Fruit fly (Drosophila melanogaster) whole organism, embryonic: Measurements from ENCODE around the gene Decay.

Experiments used
- CG10267 ChIP-seq: fragments of 200-800 bp; sonication (Bioruptor generic); optimal IDR thresholded peaks from 2 replicates; lab custom pipeline; 2018; ENCODE audit warnings: missing biosample characterization, mild to moderate bottlenecking, missing genetic modification characterization, moderate library complexity
- CG10274 ChIP-seq: fragments of 200-800 bp; sonication (Bioruptor generic); optimal IDR thresholded peaks from 3 replicates; lab custom pipeline; 2017; ENCODE audit warnings: missing biosample characterization, mild to moderate bottlenecking, missing genetic modification characterization
- CG11085 ChIP-seq: fragments of 200-800 bp; sonication (Bioruptor generic); IDR thresholded peaks from 2 replicates; pipeline ENCODE4 v1.3.6; 2022; ENCODE audit warnings: missing biosample characterization, missing genetic modification characterization
- CG13287 ChIP-seq: fragments of 200-800 bp; sonication (Bioruptor generic); IDR thresholded peaks from 2 replicates; pipeline ENCODE4 v1.3.6; 2022; ENCODE audit warnings: missing biosample characterization, missing genetic modification characterization; ENCODE audit not compliant: partially characterized antibody
- CG13296 ChIP-seq: fragments of 200-800 bp; sonication (Bioruptor generic); optimal IDR thresholded peaks from 3 replicates; lab custom pipeline; 2018; ENCODE audit warnings: missing biosample characterization, mild to moderate bottlenecking, missing genetic modification characterization
- CG14667 ChIP-seq: fragments of 200-800 bp; sonication (Bioruptor generic); IDR thresholded peaks from 2 replicates; pipeline ENCODE4 v1.3.6; 2022; ENCODE audit warnings: missing biosample characterization, missing genetic modification characterization
- CG15269 ChIP-seq: fragments of 200-800 bp; sonication (Bioruptor generic); optimal IDR thresholded peaks from 2 replicates; lab custom pipeline; 2018; ENCODE audit warnings: missing biosample characterization, mild to moderate bottlenecking, missing genetic modification characterization, moderate library complexity
- CG17328 ChIP-seq: fragments of 200-800 bp; sonication (Bioruptor generic); IDR thresholded peaks from 2 replicates; pipeline ENCODE4 v1.3.6; 2022; ENCODE audit warnings: missing biosample characterization, missing genetic modification characterization
- CG17612 ChIP-seq: fragments of 200-800 bp; sonication (Bioruptor generic); IDR thresholded peaks from 2 replicates; pipeline ENCODE4 v1.3.6; 2022; ENCODE audit warnings: missing biosample characterization, missing genetic modification characterization
- CG2116 ChIP-seq: fragments of 200-800 bp; sonication (Bioruptor generic); optimal IDR thresholded peaks from 3 replicates; lab custom pipeline; 2018; ENCODE audit warnings: missing biosample characterization, mild to moderate bottlenecking, missing genetic modification characterization
- CG2712 ChIP-seq: fragments of 200-800 bp; optimal IDR thresholded peaks from 3 replicates; lab custom pipeline; 2019; ENCODE audit warnings: missing biosample characterization, mild to moderate bottlenecking, missing genetic modification characterization, moderate library complexity
- CG30020 ChIP-seq: fragments of 200-800 bp; optimal IDR thresholded peaks from 2 replicates; lab custom pipeline; 2019; ENCODE audit warnings: missing biosample characterization, mild to moderate bottlenecking, missing genetic modification characterization, moderate library complexity
- CG30403 ChIP-seq: fragments of 200-800 bp; sonication (Bioruptor generic); optimal IDR thresholded peaks from 3 replicates; lab custom pipeline; 2016; ENCODE audit warnings: missing biosample characterization, missing genetic modification characterization
- CG3163 ChIP-seq: fragments of 200-800 bp; sonication (Bioruptor generic); optimal IDR thresholded peaks from 3 replicates; lab custom pipeline; 2016; ENCODE audit warnings: missing biosample characterization, missing genetic modification characterization
- CG3726 ChIP-seq: fragments of 200-800 bp; sonication (Bioruptor generic); IDR thresholded peaks from 3 replicates; pipeline ENCODE4, ENCODE4 v1.3.6; 2022; ENCODE audit warnings: missing biosample characterization, missing genetic modification characterization
- CG4404 ChIP-seq: fragments of 200-800 bp; sonication (Bioruptor generic); IDR thresholded peaks from 2 replicates; pipeline ENCODE4 v1.3.6; 2022; ENCODE audit warnings: missing biosample characterization, missing genetic modification characterization
- CG4424 ChIP-seq: fragments of 200-800 bp; sonication (Bioruptor generic); optimal IDR thresholded peaks from 3 replicates; lab custom pipeline; 2016; ENCODE audit warnings: missing biosample characterization, missing genetic modification characterization
- CG4820 ChIP-seq: fragments of 200-800 bp; sonication (Bioruptor generic); optimal IDR thresholded peaks from 3 replicates; lab custom pipeline; 2016; ENCODE audit warnings: missing biosample characterization, missing genetic modification characterization
- CG8765 ChIP-seq: fragments of 200-800 bp; sonication (Bioruptor generic); IDR thresholded peaks from 2 replicates; pipeline ENCODE4 v1.3.6; 2022; ENCODE audit warnings: missing biosample characterization, missing genetic modification characterization
- Chrac-16 ChIP-seq: fragments of 200-800 bp; sonication (Bioruptor generic); optimal IDR thresholded peaks from 3 replicates; lab custom pipeline; 2016; ENCODE audit warnings: missing biosample characterization, missing genetic modification characterization
- E2f2 ChIP-seq: fragments of 200-800 bp; sonication (Bioruptor generic); IDR thresholded peaks from 2 replicates; pipeline ENCODE4 v1.3.6; 2022; ENCODE audit warnings: missing biosample characterization, missing genetic modification characterization
- Fer2 ChIP-seq: fragments of 200-800 bp; sonication (Bioruptor generic); optimal IDR thresholded peaks from 2 replicates; lab custom pipeline; 2018; ENCODE audit warnings: missing biosample characterization, mild to moderate bottlenecking, missing genetic modification characterization, moderate library complexity
- Fer3 ChIP-seq: fragments of 200-800 bp; sonication (Bioruptor generic); optimal IDR thresholded peaks from 2 replicates; lab custom pipeline; 2018; ENCODE audit warnings: missing biosample characterization, mild to moderate bottlenecking, missing genetic modification characterization, moderate library complexity
- Gsc ChIP-seq: fragments of 200-800 bp; sonication (Bioruptor generic); IDR thresholded peaks from 2 replicates; pipeline ENCODE4 v1.3.6; 2022; ENCODE audit warnings: missing biosample characterization, missing genetic modification characterization
- HLH3B ChIP-seq: fragments of 200-800 bp; sonication (Bioruptor generic); IDR thresholded peaks from 2 replicates; pipeline ENCODE4 v1.3.6; 2022; ENCODE audit warnings: missing biosample characterization, missing genetic modification characterization
- HmgZ ChIP-seq: fragments of 200-800 bp; sonication (Bioruptor generic); optimal IDR thresholded peaks from 2 replicates; lab custom pipeline; 2018; ENCODE audit warnings: missing biosample characterization, mild to moderate bottlenecking, missing genetic modification characterization
- Max ChIP-seq: fragments of 200-800 bp; sonication (Bioruptor generic); optimal IDR thresholded peaks from 2 replicates; lab custom pipeline; 2016; ENCODE audit warnings: missing biosample characterization, mild to moderate bottlenecking, missing genetic modification characterization
- Ravus ChIP-seq: fragments of 200-800 bp; sonication (Bioruptor generic); IDR thresholded peaks from 2 replicates; pipeline ENCODE4 v1.3.6; 2022; ENCODE audit warnings: missing biosample characterization, missing genetic modification characterization
- TFAM ChIP-seq: fragments of 200-800 bp; sonication (Bioruptor generic); optimal IDR thresholded peaks from 2 replicates; lab custom pipeline; 2017; ENCODE audit warnings: missing biosample characterization, missing genetic modification characterization, inconsistent platforms
- amos ChIP-seq: fragments of 200-800 bp; sonication (Bioruptor generic); IDR thresholded peaks from 2 replicates; pipeline ENCODE4 v1.3.6; 2022; ENCODE audit warnings: missing biosample characterization, missing genetic modification characterization; ENCODE audit not compliant: partially characterized antibody
- ap ChIP-seq: fragments of 200-800 bp; sonication (Bioruptor generic); IDR thresholded peaks from 2 replicates; pipeline ENCODE4 v1.3.6; 2022; ENCODE audit warnings: missing biosample characterization, missing genetic modification characterization
- bab2 ChIP-seq: fragments of 200-800 bp; sonication (Bioruptor generic); optimal IDR thresholded peaks from 2 replicates; lab custom pipeline; 2016; ENCODE audit warnings: missing biosample characterization, missing genetic modification characterization
- corto ChIP-seq: fragments of 200-800 bp; sonication (Bioruptor generic); optimal IDR thresholded peaks from 2 replicates; lab custom pipeline; 2016; ENCODE audit warnings: missing biosample characterization, mild to moderate bottlenecking, missing genetic modification characterization, moderate library complexity
- crp ChIP-seq, 2 experiments: fragments of 200-800 bp; sonication (Bioruptor generic); optimal IDR thresholded peaks; 2 replicates in 1 of 2; 3 replicates in 1 of 2; lab custom pipeline; 2017; ENCODE audit warnings: missing biosample characterization in 2 of 2, missing genetic modification characterization in 2 of 2, mild to moderate bottlenecking in 1 of 2, moderate library complexity in 1 of 2
- fd96Cb ChIP-seq: fragments of 200-800 bp; sonication (Bioruptor generic); optimal IDR thresholded peaks from 2 replicates; lab custom pipeline; 2018; ENCODE audit warnings: missing biosample characterization, mild to moderate bottlenecking, missing genetic modification characterization, moderate library complexity
- her ChIP-seq: fragments of 200-800 bp; sonication (Bioruptor generic); optimal IDR thresholded peaks from 2 replicates; lab custom pipeline; 2016; ENCODE audit warnings: missing biosample characterization, missing genetic modification characterization
- hkb ChIP-seq, 2 experiments: fragments of 200-800 bp in 1 of 2; fragments of >200 bp in 1 of 2; sonication (Bioruptor generic) in 1 of 2; IDR thresholded peaks in 1 of 2; optimal IDR thresholded peaks in 1 of 2; 2 replicates each; pipeline versions ENCODE4 v1.3.6 to Lab custom; 2017 to 2022; ENCODE audit warnings: missing biosample characterization in 1 of 2, missing genetic modification characterization in 1 of 2
- insv ChIP-seq, 2 experiments: fragments of 200-800 bp; sonication (Bioruptor generic); optimal IDR thresholded peaks; 3 replicates each; lab custom pipeline; 2016 to 2018; ENCODE audit warnings: missing biosample characterization in 2 of 2, missing genetic modification characterization in 2 of 2
- inv ChIP-seq: fragments of 200-800 bp; sonication (Bioruptor generic); IDR thresholded peaks from 2 replicates; pipeline ENCODE4 v1.3.6; 2022; ENCODE audit warnings: missing biosample characterization, missing genetic modification characterization; ENCODE audit not compliant: partially characterized antibody
- lilli ChIP-seq: fragments of 200-800 bp; sonication (Bioruptor generic); optimal IDR thresholded peaks from 3 replicates; lab custom pipeline; 2016; ENCODE audit warnings: missing biosample characterization, missing genetic modification characterization
- pan ChIP-seq, 4 experiments: fragments of >200 bp in 3 of 4; fragments of 200-800 bp in 1 of 4; sonication (Bioruptor generic) in 1 of 4; optimal IDR thresholded peaks in 3 of 4; IDR thresholded peaks in 1 of 4; 2 replicates each; pipeline versions ENCODE4 v1.3.6 to Lab custom; 2017 to 2022; ENCODE audit warnings: missing biosample characterization in 2 of 4, missing genetic modification characterization in 2 of 4, mixed read lengths in 1 of 4
- pb ChIP-seq: fragments of 200-800 bp; sonication (Bioruptor generic); optimal IDR thresholded peaks from 3 replicates; lab custom pipeline; 2016; ENCODE audit warnings: missing biosample characterization, missing genetic modification characterization
- prd ChIP-seq, 3 experiments: fragments of >200 bp in 2 of 3; fragments of 200-800 bp in 1 of 3; sonication (Bioruptor generic) in 1 of 3; optimal IDR thresholded peaks in 2 of 3; IDR thresholded peaks in 1 of 3; 2 replicates in 2 of 3; 3 replicates in 1 of 3; pipeline versions ENCODE4 v1.3.6 to Lab custom; 2017 to 2022; ENCODE audit warnings: missing biosample characterization in 1 of 3, missing genetic modification characterization in 1 of 3
- psq ChIP-seq: fragments of 200-800 bp; sonication (Bioruptor generic); optimal IDR thresholded peaks from 2 replicates; lab custom pipeline; 2017; ENCODE audit warnings: missing biosample characterization, missing genetic modification characterization
- shn ChIP-seq: fragments of 200-800 bp; sonication (Bioruptor generic); optimal IDR thresholded peaks from 3 replicates; lab custom pipeline; 2016; ENCODE audit warnings: missing biosample characterization, missing genetic modification characterization
- sima ChIP-seq: fragments of 200-800 bp; sonication (Bioruptor generic); optimal IDR thresholded peaks from 2 replicates; lab custom pipeline; 2016; ENCODE audit warnings: missing biosample characterization, missing genetic modification characterization
- zfh1 ChIP-seq: fragments of 200-800 bp; sonication (Bioruptor generic); IDR thresholded peaks from 3 replicates; pipeline ENCODE4 v1.3.6; 2022; ENCODE audit warnings: missing biosample characterization, missing genetic modification characterization

The Decay gene

DNA sequence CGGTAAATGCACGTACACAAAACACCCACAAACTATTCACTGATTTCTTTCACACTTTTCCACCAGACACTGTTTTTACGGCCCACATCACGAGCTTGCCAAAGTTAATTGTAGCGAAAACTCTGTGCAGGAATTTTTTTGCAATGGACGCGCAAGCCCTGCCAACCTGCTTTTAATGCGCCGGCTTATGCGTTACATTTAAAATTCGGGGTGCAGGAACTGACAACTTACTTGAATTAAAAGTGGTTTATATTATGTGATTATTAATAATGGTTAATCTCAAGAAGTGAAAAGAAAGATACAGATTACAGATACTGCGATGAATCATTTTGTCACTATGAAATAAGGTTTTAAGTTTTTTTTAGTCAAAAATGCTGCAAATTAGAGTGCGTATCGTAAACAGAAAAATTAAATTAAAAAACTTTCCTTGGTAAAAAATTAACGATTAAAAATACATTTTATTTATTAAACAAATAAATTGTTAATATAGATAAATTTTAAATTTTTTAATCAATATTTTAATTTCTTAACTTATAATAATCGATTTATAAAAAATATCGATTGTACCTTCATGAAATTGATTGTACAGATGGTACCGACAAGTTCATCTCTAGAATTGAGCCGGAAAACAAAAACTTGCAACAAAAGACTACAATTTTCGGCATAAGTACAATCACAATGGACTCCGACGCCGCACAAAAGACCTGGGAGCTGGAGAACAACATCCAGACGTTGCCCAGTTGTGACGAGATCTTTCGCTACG lies 31.2 kb downstream of the Decay start, which contains the start of the genes CG42232 and CSN5 (continued):
- peak; percentile 47 for TF ChIP-seq Fer2
- no peak for TF ChIP-seq CG3163 (GFP tag; lab: Kevin White, UChicago)
- TF ChIP-seq psq = peak; percentile 28
- peak; percentile 71 for TF ChIP-seq Chrac-16 (GFP tag; lab: Kevin White, UChicago)
- TF ChIP-seq zfh1 (GFP tag; lab: Robert Waterston, UW) = no peak
- peak; percentile 75 for TF ChIP-seq CG4424
- TF ChIP-seq E2f2 = peak; percentile 62
- no peak for TF ChIP-seq Ravus
- TF ChIP-seq CG2116 (GFP tag; lab: Kevin White, UChicago) = peak; percentile 67
- no peak for TF ChIP-seq sima
- no peak for TF ChIP-seq CG14667
- no peak for TF ChIP-seq HLH3B (GFP tag; lab: Robert Waterston, UW)
- peak; percentile 38; the same call in 1 of the 2 replicates for TF ChIP-seq ap
- peak in 1 of 2 experiments; percentile 20 for TF ChIP-seq crp (GFP tag; optimal IDR thresholded peaks at IDR 0.05; lab: Kevin White, UChicago)
- TF ChIP-seq prd (optimal IDR thresholded peaks at IDR 0.05; lab: Kevin White, UChicago) = no peak
- peak; percentile 59; the same call in 2 of the 3 replicates for TF ChIP-seq prd (GFP tag; IDR thresholded peaks at IDR 0.05; lab: Robert Waterston, UW)
- peak; percentile 54 for TF ChIP-seq CG4820 (GFP tag; lab: Kevin White, UChicago)
- no peak for TF ChIP-seq corto (GFP tag; lab: Kevin White, UChicago)
- TF ChIP-seq bab2 (GFP tag; lab: Kevin White, UChicago) = peak; percentile 69
- TF ChIP-seq her (GFP tag; lab: Kevin White, UChicago) = no peak
- peak; percentile 75 for TF ChIP-seq CG10267
- TF ChIP-seq CG10274 (GFP tag; lab: Kevin White, UChicago) = no peak
- peak; percentile 37 for TF ChIP-seq CG30020
- TF ChIP-seq insv (GFP tag; optimal IDR thresholded peaks at IDR 0.05; lab: Kevin White, UChicago) = peak in 1 of 2 experiments; percentile 4
- no peak for TF ChIP-seq hkb (optimal IDR thresholded peaks at IDR 0.05; lab: Kevin White, UChicago)
- TF ChIP-seq hkb (GFP tag; IDR thresholded peaks at IDR 0.05; lab: Robert Waterston, UW) = peak; percentile 51; the same call in 1 of the 2 replicates
- TF ChIP-seq TFAM (GFP tag; lab: Kevin White, UChicago) = no peak
- TF ChIP-seq shn (GFP tag; lab: Kevin White, UChicago) = peak; percentile 12
- TF ChIP-seq CG13287 (GFP tag; lab: Robert Waterston, UW) = peak; percentile 61
- TF ChIP-seq pan (optimal IDR thresholded peaks at IDR 0.05; lab: Kevin White, UChicago) = no peak
- peak in 1 of 2 experiments; percentile 53 for TF ChIP-seq pan (GFP tag; optimal IDR thresholded peaks at IDR 0.05 in 1 of 2, IDR thresholded peaks at IDR 0.05 in 1 of 2)
- TF ChIP-seq CG30403 (GFP tag; lab: Kevin White, UChicago) = peak; percentile 77
- TF ChIP-seq CG4404 = no peak
- TF ChIP-seq inv (GFP tag; lab: Robert Waterston, UW) = no peak
- TF ChIP-seq lilli = no peak
- TF ChIP-seq CG17328 = peak; percentile 44; the same call in 1 of the 2 replicates
- peak; percentile 36; the same call in 1 of the 2 replicates for TF ChIP-seq CG11085 (GFP tag; lab: Robert Waterston, UW)
- peak; percentile 49 for TF ChIP-seq fd96Cb
- TF ChIP-seq amos (GFP tag; lab: Robert Waterston, UW) = peak; percentile 51; the same call in 1 of the 2 replicates
- TF ChIP-seq CG13296 (GFP tag; lab: Kevin White, UChicago) = no peak
- no peak for TF ChIP-seq pb
- TF ChIP-seq Gsc (GFP tag; lab: Robert Waterston, UW) = no peak
- TF ChIP-seq HmgZ (tag; lab: Kevin White, UChicago) = peak; percentile 25
- TF ChIP-seq CG3726 (GFP tag; lab: Robert Waterston, UW) = no peak
- no peak for TF ChIP-seq Fer3 (tag; lab: Kevin White, UChicago)
- TF ChIP-seq CG15269 (tag; lab: Kevin White, UChicago) = no peak
- TF ChIP-seq CG8765 (GFP tag; lab: Robert Waterston, UW) = no peak
- TF ChIP-seq CG2712 = peak; percentile 2
- no peak for TF ChIP-seq Max (GFP tag; lab: Kevin White, UChicago)
- TF ChIP-seq CG17612 = no peak
